Worm (Caenorhabditis elegans): ENCODE data around the gene C29F5.1.
A peak's percentile ranks its signal among the peaks of the same experiment; 100 is the strongest.

The C29F5.1 gene

ce11 chrII:6348360-6348759 lies 45.0 kb downstream of the C29F5.1 start:
- TF ChIP-seq nhr-237 (tag; optimal IDR thresholded peaks at IDR 0.05) = peak; percentile 61
- TF ChIP-seq crh-2 (tag; optimal IDR thresholded peaks at IDR 0.05) = peak; percentile 96
- peak; percentile 64 for TF ChIP-seq unc-62 (GFP tag; optimal IDR thresholded peaks at IDR 0.05)
- TF ChIP-seq unc-55 (GFP tag; optimal IDR thresholded peaks at IDR 0.05) = peak; percentile 89
- TF ChIP-seq nhr-11 (tag; optimal IDR thresholded peaks at IDR 0.05) = no peak
- peak; percentile 96 for TF ChIP-seq nhr-25 (tag; optimal IDR thresholded peaks at IDR 0.05)
- TF ChIP-seq zag-1 (tag; optimal IDR thresholded peaks at IDR 0.05) = peak; percentile 58
- no peak for TF ChIP-seq mbf-1 (tag; optimal IDR thresholded peaks at IDR 0.05)
- peak; percentile 56 for TF ChIP-seq Y55F3AM.14 (GFP tag; optimal IDR thresholded peaks at IDR 0.05)
- peak; percentile 92 for TF ChIP-seq nhr-21 (tag; optimal IDR thresholded peaks at IDR 0.05)
- TF ChIP-seq gmeb-1 (tag; optimal IDR thresholded peaks at IDR 0.05) = peak; percentile 83
- TF ChIP-seq F13H6.1 (tag; optimal IDR thresholded peaks at IDR 0.05) = peak; percentile 95
- peak; percentile 65 for TF ChIP-seq nhr-6 (tag; optimal IDR thresholded peaks at IDR 0.05)
- TF ChIP-seq ztf-11 (tag; optimal IDR thresholded peaks at IDR 0.05) = no peak
- no peak for TF ChIP-seq dmd-4 (tag; optimal IDR thresholded peaks at IDR 0.05)
- no peak for TF ChIP-seq R02D3.7 (tag; optimal IDR thresholded peaks at IDR 0.05)
- peak; percentile 87 for TF ChIP-seq sem-4 (tag; optimal IDR thresholded peaks at IDR 0.05)
- TF ChIP-seq lin-11 (tag; optimal IDR thresholded peaks at IDR 0.05) = peak; percentile 82
- peak; percentile 90 for TF ChIP-seq mab-5 (tag; optimal IDR thresholded peaks at IDR 0.05)
- TF ChIP-seq lsy-2 (tag; optimal IDR thresholded peaks at IDR 0.05) = peak; percentile 72 to 92
- TF ChIP-seq ceh-16 (tag; optimal IDR thresholded peaks at IDR 0.05) = peak; percentile 84
- no peak for TF ChIP-seq nhr-12 (tag; optimal IDR thresholded peaks at IDR 0.05)
- TF ChIP-seq mdl-1 (tag; optimal IDR thresholded peaks at IDR 0.05) = peak; percentile 56 to 87
- TF ChIP-seq nhr-10 (tag; optimal IDR thresholded peaks at IDR 0.05) = peak; percentile 56
- peak; percentile 66 for TF ChIP-seq elt-1 (tag; optimal IDR thresholded peaks at IDR 0.05)
- TF ChIP-seq ztf-4 (tag; optimal IDR thresholded peaks at IDR 0.05) = peak; percentile 89
- peak; percentile 95 for TF ChIP-seq sma-3 (GFP tag; optimal IDR thresholded peaks at IDR 0.05)
- no peak for TF ChIP-seq ztf-1 (GFP tag; conservative IDR thresholded peaks at IDR 0.05)
- TF ChIP-seq nhr-23 (tag; optimal IDR thresholded peaks at IDR 0.05) = no peak
- TF ChIP-seq ama-1 (optimal IDR thresholded peaks at IDR 0.05) = peak; percentile 99
- TF ChIP-seq snpc-4 (tag; optimal IDR thresholded peaks at IDR 0.05) = peak; percentile 47
- TF ChIP-seq C34F6.9 (tag; optimal IDR thresholded peaks at IDR 0.05) = peak; percentile 98
- peak; percentile 84 for TF ChIP-seq egl-27 (tag; optimal IDR thresholded peaks at IDR 0.05)
- TF ChIP-seq ceh-82 (tag; optimal IDR thresholded peaks at IDR 0.05) = peak; percentile 44
- no peak for TF ChIP-seq aly-2 (tag; optimal IDR thresholded peaks at IDR 0.05)
- peak; percentile 90 for TF ChIP-seq blmp-1 (tag; optimal IDR thresholded peaks at IDR 0.05; ENCODE audit: insufficient read depth)
- peak; percentile 96 for TF ChIP-seq sma-9 (GFP tag; optimal IDR thresholded peaks at IDR 0.05)
- no peak for TF ChIP-seq sma-9 (tag; optimal IDR thresholded peaks at IDR 0.05)
- TF ChIP-seq fos-1 (tag; optimal IDR thresholded peaks at IDR 0.05) = peak; percentile 92
- TF ChIP-seq nhr-129 (tag; optimal IDR thresholded peaks at IDR 0.05) = peak; percentile 95
- no peak for TF ChIP-seq skn-1 (tag; optimal IDR thresholded peaks at IDR 0.05)
- no peak for TF ChIP-seq ZK546.5 (tag; optimal IDR thresholded peaks at IDR 0.05)
- TF ChIP-seq elt-3 (tag; optimal IDR thresholded peaks at IDR 0.05) = no peak
- no peak for TF ChIP-seq unc-39 (tag; optimal IDR thresholded peaks at IDR 0.05)
- TF ChIP-seq alr-1 (tag; optimal IDR thresholded peaks at IDR 0.05) = no peak
- peak; percentile 83 for TF ChIP-seq lin-13 (GFP tag; optimal IDR thresholded peaks at IDR 0.05)

- no peak for TF ChIP-seq unc-55 (GFP tag; optimal IDR thresholded peaks at IDR 0.05)
- no peak for TF ChIP-seq sem-4 (tag; optimal IDR thresholded peaks at IDR 0.05)
- TF ChIP-seq mab-5 (tag; optimal IDR thresholded peaks at IDR 0.05) = no peak
- no peak for TF ChIP-seq gmeb-1 (tag; optimal IDR thresholded peaks at IDR 0.05)
- no peak for TF ChIP-seq nhr-11 (tag; optimal IDR thresholded peaks at IDR 0.05)
- TF ChIP-seq peb-1 (tag; optimal IDR thresholded peaks at IDR 0.05) = no peak
- TF ChIP-seq nhr-23 (tag; optimal IDR thresholded peaks at IDR 0.05) = no peak
- TF ChIP-seq unc-62 (GFP tag; optimal IDR thresholded peaks at IDR 0.05) = no peak
- TF ChIP-seq crh-2 (tag; optimal IDR thresholded peaks at IDR 0.05) = no peak
- TF ChIP-seq lin-39 (tag; optimal IDR thresholded peaks at IDR 0.05) = no peak
- TF ChIP-seq nhr-12 (tag; optimal IDR thresholded peaks at IDR 0.05) = no peak
Measured at ce11 chrII:6349968-6350367, 46.6 kb downstream of the C29F5.1 start.

All from whole organism, L2 larva.